Worm (Caenorhabditis elegans) whole organism, L4 larva: ENCODE results near the gene F40D4.12.

Experiments used
- D1046.2 ChIP-seq: fragments of 200-800 bp; sonication (Bioruptor generic); IDR thresholded peaks from 2 replicates; pipeline ENCODE4 v1.3.6; 2022; ENCODE audit warnings: missing genetic modification characterization, missing compliant biosample characterization
- F37D6.2 ChIP-seq: sonication (generic microtip); optimal IDR thresholded peaks from 2 replicates; lab custom pipeline; 2016; ENCODE audit warnings: mild to moderate bottlenecking, missing genetic modification characterization, missing compliant biosample characterization
- Y105C5A.15 ChIP-seq: fragments of 200-800 bp; sonication (Bioruptor generic); IDR thresholded peaks from 2 replicates; pipeline ENCODE4 v1.3.6; 2022; ENCODE audit warnings: missing genetic modification characterization, missing compliant biosample characterization
- Y48G9A.11 ChIP-seq: fragments of 200-800 bp; sonication (Bioruptor generic); IDR thresholded peaks from 2 replicates; pipeline ENCODE4 v1.3.6; 2022; ENCODE audit warnings: missing genetic modification reagents, missing genetic modification characterization, missing compliant biosample characterization
- Y5F2A.4 ChIP-seq: fragments of 200-800 bp; sonication (Bioruptor generic); optimal IDR thresholded peaks from 2 replicates; lab custom pipeline; 2018; ENCODE audit warnings: mild to moderate bottlenecking, missing genetic modification characterization, missing compliant biosample characterization
- ZK546.5 ChIP-seq, 2 experiments: sonication (generic microtip); optimal IDR thresholded peaks; 2 replicates each; lab custom pipeline; 2017; ENCODE audit warnings: missing biosample characterization in 2 of 2, missing genetic modification characterization in 2 of 2
- aha-1 ChIP-seq: fragments of 150-350 bp; peaks from one replicate; lab custom pipeline; 2014; ENCODE audit warnings: missing biosample characterization, missing genetic modification characterization
- aly-2 ChIP-seq: sonication (generic microtip); optimal IDR thresholded peaks from 2 replicates; lab custom pipeline; 2018; ENCODE audit warnings: missing biosample characterization, missing genetic modification characterization
- ama-1 ChIP-seq: fragments of 150-350 bp; optimal IDR thresholded peaks from 2 replicates; lab custom pipeline; 2014; ENCODE audit warnings: inconsistent platforms, mixed read lengths
- ceh-44 ChIP-seq: fragments of 200-800 bp; sonication (Bioruptor generic); IDR thresholded peaks from 2 replicates; pipeline ENCODE4 v1.3.6; 2022; ENCODE audit warnings: missing genetic modification reagents, missing genetic modification characterization, missing compliant biosample characterization
- ceh-82 ChIP-seq: sonication (generic microtip); optimal IDR thresholded peaks from 2 replicates; lab custom pipeline; 2017; ENCODE audit warnings: missing biosample characterization, missing genetic modification characterization
- daf-16 ChIP-seq, 3 experiments: sonication (generic microtip); optimal IDR thresholded peaks; 2 replicates each; lab custom pipeline; 2016 to 2017; ENCODE audit warnings: missing genetic modification characterization in 3 of 3, missing genetic modification reagents in 3 of 3, mild to moderate bottlenecking in 2 of 3, missing compliant biosample characterization in 2 of 3, missing biosample characterization in 1 of 3, moderate library complexity in 1 of 3
- dmd-6 ChIP-seq: fragments of 200-800 bp; sonication (Bioruptor generic); IDR thresholded peaks from 2 replicates; pipeline ENCODE4 v1.3.6; 2022; ENCODE audit warnings: missing genetic modification reagents, missing genetic modification characterization, missing compliant biosample characterization
- dmd-8 ChIP-seq: fragments of 200-800 bp; sonication (Bioruptor generic); IDR thresholded peaks from 2 replicates; pipeline ENCODE4 v1.3.6; 2022; ENCODE audit warnings: missing genetic modification characterization, missing compliant biosample characterization
- egl-43 ChIP-seq: fragments of 200-800 bp; sonication (Bioruptor generic); IDR thresholded peaks from 2 replicates; pipeline ENCODE4 v1.3.6; 2022; ENCODE audit warnings: missing genetic modification reagents, missing genetic modification characterization, missing compliant biosample characterization
- hlh-11 ChIP-seq: fragments of 200-800 bp; sonication (Bioruptor generic); optimal IDR thresholded peaks from 2 replicates; lab custom pipeline; 2018; ENCODE audit warnings: mild to moderate bottlenecking, missing genetic modification characterization, missing compliant biosample characterization
- hlh-30 ChIP-seq: sonication (generic microtip); optimal IDR thresholded peaks from 2 replicates; lab custom pipeline; 2017; ENCODE audit warnings: antibody characterized with exemption, mild to moderate bottlenecking, missing genetic modification characterization, missing compliant biosample characterization; ENCODE audit not compliant: insufficient read depth
- hmg-1.1 ChIP-seq: fragments of 200-800 bp; sonication (Bioruptor generic); IDR thresholded peaks from 2 replicates; pipeline ENCODE4 v1.3.6; 2022; ENCODE audit warnings: missing genetic modification reagents, missing genetic modification characterization, missing compliant biosample characterization
- lin-1 ChIP-seq: fragments of 200-800 bp; sonication (Bioruptor generic); IDR thresholded peaks from 2 replicates; pipeline ENCODE4 v1.3.6; 2022; ENCODE audit warnings: missing genetic modification reagents, missing genetic modification characterization, missing compliant biosample characterization
- lin-13 ChIP-seq: fragments of 150-350 bp; optimal IDR thresholded peaks from 2 replicates; lab custom pipeline; 2014; ENCODE audit warnings: missing biosample characterization, missing genetic modification reagents, missing genetic modification characterization
- lin-15B ChIP-seq: fragments of 150-350 bp; sonication (generic microtip); optimal IDR thresholded peaks from 3 replicates; lab custom pipeline; 2014; ENCODE audit warnings: missing biosample characterization, missing genetic modification characterization
- lin-39 ChIP-seq: fragments of 150-350 bp; optimal IDR thresholded peaks from 2 replicates; lab custom pipeline; 2014; ENCODE audit warnings: missing biosample characterization, missing genetic modification reagents, missing genetic modification characterization
- lsy-2 ChIP-seq, 2 experiments: fragments of 150-350 bp in 1 of 2; sonication (generic microtip) in 1 of 2; optimal IDR thresholded peaks; 2 replicates each; lab custom pipeline; 2014 to 2017; ENCODE audit warnings: missing biosample characterization in 2 of 2, missing genetic modification characterization in 2 of 2
- madf-5 ChIP-seq, 2 experiments: fragments of 200-800 bp; sonication (Bioruptor generic); IDR thresholded peaks; 2 replicates each; pipeline ENCODE4 v1.3.6; 2022; ENCODE audit warnings: missing compliant biosample characterization in 2 of 2, missing genetic modification characterization in 2 of 2
- mdl-1 ChIP-seq, 2 experiments: fragments of 150-350 bp in 1 of 2; sonication (generic microtip) in 1 of 2; optimal IDR thresholded peaks; 2 replicates each; lab custom pipeline; 2014 to 2017; ENCODE audit warnings: missing biosample characterization in 2 of 2, missing genetic modification characterization in 2 of 2
- mep-1 ChIP-seq: fragments of 150-350 bp; sonication (generic microtip); optimal IDR thresholded peaks from 3 replicates; lab custom pipeline; 2014; ENCODE audit warnings: missing biosample characterization, missing genetic modification characterization
- nhr-10 ChIP-seq: fragments of 150-350 bp; optimal IDR thresholded peaks from 2 replicates; lab custom pipeline; 2014; ENCODE audit warnings: missing biosample characterization, missing genetic modification characterization
- nhr-111 ChIP-seq: fragments of 200-800 bp; sonication (Bioruptor generic); optimal IDR thresholded peaks from 2 replicates; lab custom pipeline; 2018; ENCODE audit warnings: mild to moderate bottlenecking, missing genetic modification characterization, missing compliant biosample characterization
- nhr-237 ChIP-seq: sonication (generic microtip); optimal IDR thresholded peaks from 2 replicates; lab custom pipeline; 2017; ENCODE audit warnings: missing biosample characterization, missing genetic modification characterization
- nhr-25 ChIP-seq: sonication (generic microtip); optimal IDR thresholded peaks from 2 replicates; lab custom pipeline; 2017; ENCODE audit warnings: missing genetic modification characterization, mild to moderate bottlenecking, missing compliant biosample characterization, antibody characterized with exemption, moderate library complexity, borderline replicate concordance; ENCODE audit not compliant: insufficient read depth
- nhr-28 ChIP-seq: fragments of 150-350 bp; optimal IDR thresholded peaks from 2 replicates; lab custom pipeline; 2014; ENCODE audit warnings: missing biosample characterization, missing genetic modification characterization
- nhr-41 ChIP-seq: fragments of 200-800 bp; sonication (Bioruptor generic); IDR thresholded peaks from 2 replicates; pipeline ENCODE4 v1.3.6; 2022; ENCODE audit warnings: missing genetic modification reagents, missing genetic modification characterization, missing compliant biosample characterization
- nhr-42 ChIP-seq: fragments of 200-800 bp; sonication (Bioruptor generic); IDR thresholded peaks from 2 replicates; pipeline ENCODE4 v1.3.6; 2022; ENCODE audit warnings: missing genetic modification characterization, missing compliant biosample characterization
- nhr-77 ChIP-seq: fragments of 150-350 bp; optimal IDR thresholded peaks from 2 replicates; lab custom pipeline; 2014; ENCODE audit warnings: missing biosample characterization, missing genetic modification characterization
- pha-4 ChIP-seq, 2 experiments: fragments of 150-350 bp in 1 of 2; fragments of 200-800 bp in 1 of 2; sonication (Bioruptor generic) in 1 of 2; IDR thresholded peaks in 1 of 2; optimal IDR thresholded peaks in 1 of 2; 2 replicates each; pipeline versions ENCODE4 v1.3.6 to Lab custom; 2014 to 2022; ENCODE audit warnings: missing genetic modification characterization in 2 of 2, missing genetic modification reagents in 2 of 2, missing biosample characterization in 1 of 2, missing compliant biosample characterization in 1 of 2
- rbr-2 ChIP-seq: sonication (generic microtip); optimal IDR thresholded peaks from 2 replicates; lab custom pipeline; 2016; ENCODE audit warnings: missing genotype, missing genetic modification characterization, missing compliant biosample characterization
- set-16 ChIP-seq: fragments of 200-800 bp; sonication (Bioruptor generic); IDR thresholded peaks from 2 replicates; pipeline ENCODE4 v1.3.6; 2022; ENCODE audit warnings: missing genetic modification reagents, missing genetic modification characterization, missing compliant biosample characterization
- skn-1 ChIP-seq: fragments of 150-350 bp; optimal IDR thresholded peaks from 2 replicates; lab custom pipeline; 2014; ENCODE audit warnings: missing biosample characterization, missing genetic modification characterization
- tra-1 ChIP-seq: fragments of 200-800 bp; sonication (Bioruptor generic); IDR thresholded peaks from 2 replicates; pipeline ENCODE4 v1.3.6; 2022; ENCODE audit warnings: missing genetic modification reagents, missing genetic modification characterization, missing compliant biosample characterization
- ztf-7 ChIP-seq: fragments of 150-350 bp; optimal IDR thresholded peaks from 2 replicates; lab custom pipeline; 2014; ENCODE audit warnings: missing biosample characterization, missing genetic modification characterization

The F40D4.12 gene

DNA sequence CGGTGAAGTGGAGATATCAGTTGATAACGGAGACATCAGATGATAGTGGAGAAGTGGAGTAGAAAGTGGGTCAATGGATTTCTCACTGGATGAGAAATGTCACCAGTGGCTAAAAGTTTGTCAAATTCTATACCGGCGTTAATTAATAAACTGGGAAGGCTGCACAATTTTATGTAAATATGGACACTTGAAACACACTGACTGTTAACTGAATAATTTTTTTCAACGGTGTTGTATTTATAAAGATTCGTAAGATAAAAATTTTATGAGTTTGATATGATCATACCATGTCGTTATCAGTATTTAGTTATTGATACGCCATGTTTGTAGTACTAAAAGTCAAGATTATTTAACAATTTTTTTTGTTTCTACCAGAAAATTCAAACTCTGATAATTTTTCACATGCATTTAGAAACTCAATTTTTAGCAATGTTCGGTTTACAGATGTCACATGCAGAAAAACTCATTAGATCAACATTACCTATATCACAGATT, at the start of gene F40D4.12:
Gene F40D4.12 (plus strand): TSS at position 445 of the 495 bp plus-strand sequence.
- no peak for TF ChIP-seq F37D6.2
- peak; percentile 11 for TF ChIP-seq nhr-28 (tag; lab: Kevin White, UChicago)

DNA sequence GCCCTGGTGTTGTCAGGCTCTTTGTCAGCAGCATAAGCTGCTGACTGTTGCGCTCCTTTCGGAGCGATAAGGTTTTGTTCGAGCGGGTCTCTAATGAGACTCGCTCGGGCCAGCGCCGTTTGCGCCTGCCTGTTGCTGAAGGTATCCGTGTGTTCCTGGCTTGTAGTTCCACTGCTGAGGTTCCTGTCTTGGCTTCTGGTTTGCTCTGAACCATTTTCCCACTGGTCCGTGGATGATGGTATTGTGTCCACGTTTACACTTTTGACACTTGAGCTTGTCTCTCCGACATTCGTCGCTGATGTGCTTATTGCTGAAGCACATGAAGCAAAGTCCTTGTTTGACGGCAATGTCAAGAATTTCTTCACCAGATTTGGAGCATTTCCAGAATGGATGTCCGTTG, 8.4 kb upstream of the F40D4.12 start:
- TF ChIP-seq hlh-11 (tag; lab: Kevin White, UChicago) (no peak), ceh-44 (no peak), aha-1 (tag; lab: Kevin White, UChicago) (peak; percentile 95), egl-43 (GFP tag; lab: Robert Waterston, UW) (no peak), set-16 (GFP tag; lab: Robert Waterston, UW) (peak; percentile 47; the same call in 1 of the 2 replicates), nhr-28 (tag; lab: Kevin White, UChicago) (no peak), lin-13 (GFP tag; lab: Kevin White, UChicago) (no peak), lin-1 (GFP tag; lab: Robert Waterston, UW) (no peak), pha-4 (GFP tag; IDR thresholded peaks at IDR 0.05; lab: Robert Waterston, UW) (no peak), pha-4 (tag; optimal IDR thresholded peaks at IDR 0.05; lab: Kevin White, UChicago) (no peak), Y5F2A.4 (GFP tag; lab: Kevin White, UChicago) (no peak), nhr-10 (tag; lab: Kevin White, UChicago) (no peak), mdl-1 (tag; optimal IDR thresholded peaks at IDR 0.05; lab: Kevin White, UChicago) (no peak), madf-5 (GFP tag; IDR thresholded peaks at IDR 0.05; lab: Robert Waterston, UW) (no peak), nhr-237 (tag; lab: Kevin White, UChicago) (no peak)

DNA sequence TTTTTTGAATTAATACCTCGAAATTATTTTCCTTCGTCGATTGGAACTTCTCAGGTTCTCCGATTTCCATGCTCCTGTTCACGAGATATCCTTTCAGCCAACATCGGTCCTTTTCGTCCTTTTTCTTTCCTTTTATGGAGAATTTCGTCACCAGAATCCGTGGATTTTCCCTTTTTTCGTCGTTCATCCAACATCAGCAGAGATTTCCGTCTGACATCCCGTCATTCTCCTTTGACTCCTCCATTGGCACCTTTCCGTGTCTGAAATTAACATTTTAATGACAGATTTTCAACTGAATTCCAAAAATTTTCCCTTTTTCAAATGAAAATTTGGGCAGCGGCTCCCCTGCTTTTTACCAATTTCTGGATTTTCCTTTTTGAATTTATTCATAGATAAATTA, 4.7 kb upstream of the F40D4.12 start:
- TF ChIP-seq ZK546.5 (tag; optimal IDR thresholded peaks at IDR 0.05; lab: Kevin White, UChicago) (no peak), aha-1 (tag; lab: Kevin White, UChicago) (peak; percentile 91)

DNA sequence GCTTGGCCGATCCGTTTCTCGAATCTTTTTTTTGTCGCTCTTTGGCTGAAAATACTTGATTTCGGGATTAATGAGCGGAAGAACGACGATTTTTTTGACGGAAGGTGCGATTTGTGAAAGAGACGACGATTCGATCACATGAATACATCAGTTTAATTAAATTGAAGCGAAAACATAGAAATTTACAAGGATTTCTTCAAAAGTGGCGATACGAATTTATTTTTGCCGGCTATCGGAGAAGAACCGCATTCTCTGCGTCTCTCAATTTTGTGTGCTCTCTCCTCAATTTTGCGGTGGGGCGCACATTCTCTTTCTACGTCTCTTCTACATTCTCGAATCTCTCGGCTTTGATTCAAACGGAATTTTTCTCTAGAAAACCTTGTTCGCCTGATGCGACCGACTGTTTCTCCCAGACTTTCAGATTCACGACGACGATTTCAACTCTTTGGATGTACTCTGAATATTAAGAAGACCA, 4.3 kb upstream of the F40D4.12 start, which contains the start of gene F40D4.17:
Gene F40D4.17 (minus strand): TSS at position 51 of the 475 bp plus-strand sequence.
- TF ChIP-seq nhr-41 (no peak), nhr-42 (no peak), madf-5 (GFP tag; IDR thresholded peaks at IDR 0.05; lab: Robert Waterston, UW) (no peak), Y48G9A.11 (GFP tag; lab: Robert Waterston, UW) (no peak), skn-1 (no peak), nhr-111 (GFP tag; lab: Kevin White, UChicago) (no peak), lsy-2 (tag; optimal IDR thresholded peaks at IDR 0.05; lab: Kevin White, UChicago) (no peak), aly-2 (tag; lab: Kevin White, UChicago) (no peak), mdl-1 (tag; optimal IDR thresholded peaks at IDR 0.05; lab: Kevin White, UChicago) (no peak), nhr-25 (tag; lab: Kevin White, UChicago) (no peak), lin-39 (no peak), nhr-237 (tag; lab: Kevin White, UChicago) (no peak), nhr-28 (tag; lab: Kevin White, UChicago) (no peak), ama-1 (no peak)

DNA sequence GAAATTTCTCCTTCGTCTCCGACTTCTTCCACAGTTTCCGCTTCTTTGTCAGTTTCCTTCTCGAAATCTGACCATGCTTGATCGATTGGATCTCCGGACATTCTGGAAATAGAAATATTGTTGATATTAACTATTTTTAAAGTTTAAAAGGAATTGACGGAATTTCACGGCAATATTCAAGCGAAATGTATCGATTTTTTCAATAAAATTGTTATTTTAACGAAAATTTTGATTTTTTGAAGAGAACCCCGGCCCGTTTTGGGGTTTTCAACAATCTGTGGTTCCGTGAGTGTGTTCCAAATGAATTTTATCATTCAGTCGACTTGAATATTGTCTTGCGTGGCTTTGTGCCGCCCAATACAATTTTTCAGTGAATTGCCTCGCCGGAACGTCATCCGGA, 2.5 kb upstream of the F40D4.12 start, which contains the start of gene F40D4.13:
Gene F40D4.13 (minus strand): TSS at position 101 of the 400 bp plus-strand sequence.
- TF ChIP-seq D1046.2 (no peak), dmd-8 (no peak)

DNA sequence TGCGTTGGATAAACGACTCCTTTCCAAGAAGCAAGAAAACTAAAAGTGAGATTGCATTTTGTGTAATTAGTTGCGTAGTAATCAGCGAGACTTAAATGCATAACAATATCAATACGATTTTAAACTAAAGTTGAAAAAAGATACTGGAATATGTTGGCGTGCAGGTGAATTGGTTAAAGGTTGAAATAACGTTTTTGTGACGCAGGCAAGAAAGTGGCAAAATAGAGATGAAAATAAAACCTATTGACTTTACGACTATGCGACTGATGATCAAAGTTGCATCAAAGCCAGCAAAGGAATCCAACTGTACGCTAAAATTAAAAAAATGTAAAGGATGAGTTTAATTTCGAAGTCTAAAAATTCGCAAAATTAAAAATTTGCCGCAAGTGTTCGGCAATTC, 5.7 kb downstream of the F40D4.12 start, which contains the start of gene srh-102:
Gene srh-102 (minus strand): TSS at position 101 of the 400 bp plus-strand sequence.
- TF ChIP-seq hlh-30 (tag; lab: Kevin White, UChicago): no peak
- no peak for TF ChIP-seq nhr-77 (tag; lab: Kevin White, UChicago)
- no peak for TF ChIP-seq lsy-2 (tag; optimal IDR thresholded peaks at IDR 0.05; lab: Kevin White, UChicago)
- no peak for TF ChIP-seq ztf-7
- no peak for TF ChIP-seq lin-15B
- TF ChIP-seq daf-16 (GFP tag; optimal IDR thresholded peaks at IDR 0.05; lab: Kevin White, UChicago): no peak
- TF ChIP-seq daf-16 (tag; optimal IDR thresholded peaks at IDR 0.05; lab: Kevin White, UChicago): no peak
- no peak for TF ChIP-seq ceh-82
- TF ChIP-seq Y105C5A.15: no peak
- TF ChIP-seq rbr-2: no peak
- no peak for TF ChIP-seq hmg-1.1 (GFP tag; lab: Robert Waterston, UW)
- TF ChIP-seq nhr-10 (tag; lab: Kevin White, UChicago): no peak
- TF ChIP-seq lin-39: no peak
- TF ChIP-seq tra-1 (GFP tag; lab: Robert Waterston, UW): no peak
- TF ChIP-seq dmd-6: no peak
- no peak for TF ChIP-seq egl-43 (GFP tag; lab: Robert Waterston, UW)
- no peak for TF ChIP-seq mep-1
- TF ChIP-seq nhr-111 (GFP tag; lab: Kevin White, UChicago): no peak
